Fruit fly (Drosophila melanogaster) Kc167 (cell line): Measurements from ENCODE around the gene Obp22a.

ENCODE experiments used
- Myc ChIP-seq: fragments of >200 bp; optimal IDR thresholded peaks from 2 replicates; lab custom pipeline; 2017; ENCODE audit warnings: missing external identifiers
- Sin3A ChIP-seq: fragments of >200 bp; optimal IDR thresholded peaks from 2 replicates; lab custom pipeline; 2018; ENCODE audit warnings: missing external identifiers
- h ChIP-seq: fragments of >200 bp; optimal IDR thresholded peaks from 3 replicates; lab custom pipeline; 2018; ENCODE audit warnings: missing external identifiers
- insv ChIP-seq: fragments of >200 bp; optimal IDR thresholded peaks from 3 replicates; lab custom pipeline; 2018; ENCODE audit warnings: missing external identifiers
- psq ChIP-seq: fragments of >200 bp; optimal IDR thresholded peaks from 2 replicates; lab custom pipeline; 2017; ENCODE audit warnings: missing external identifiers
- ttk ChIP-seq: sonication (Bioruptor generic); optimal IDR thresholded peaks from 2 replicates; lab custom pipeline; 2017; ENCODE audit warnings: missing external identifiers

DNA sequence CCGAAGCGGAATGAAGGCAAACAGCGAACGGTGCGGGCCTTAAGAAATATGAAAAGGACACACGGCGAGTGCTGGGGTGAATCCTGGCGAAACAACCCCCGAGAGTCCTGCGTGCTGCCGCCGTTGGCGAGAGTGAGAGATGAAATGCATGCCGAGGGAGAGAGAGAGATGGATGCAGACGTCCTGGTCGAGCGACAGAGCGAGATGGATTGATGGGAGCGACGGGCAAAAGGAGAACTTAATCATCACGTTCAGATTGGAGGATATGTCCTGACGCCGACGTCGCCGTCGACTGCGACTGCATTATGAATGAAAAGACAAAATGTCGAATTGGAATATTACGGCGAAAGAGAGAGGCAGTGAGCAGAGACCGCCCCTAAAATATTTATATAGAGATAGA lies 37.4 kb downstream of the Obp22a start:
- TF ChIP-seq psq (lab: Kevin White, UChicago), result no peak
- no peak for TF ChIP-seq h
- no peak for TF ChIP-seq Sin3A
- TF ChIP-seq ttk (lab: Kevin White, UChicago), result no peak
- no peak for TF ChIP-seq Myc
- no peak for TF ChIP-seq insv (lab: Kevin White, UChicago)
